Fruit fly (Drosophila melanogaster) S2 (cell line): ENCODE measurements around the gene CG31793.

Experiments used
- CG8478 ChIP-seq: fragments of >200 bp; optimal IDR thresholded peaks from 2 replicates; lab custom pipeline; 2018
- CTCF ChIP-seq, 2 experiments: fragments of >200 bp; optimal IDR thresholded peaks; 2 replicates each; lab custom pipeline; 2018

- TF ChIP-seq CG8478 (lab: Kevin White, UChicago) (no peak), CTCF (optimal IDR thresholded peaks at IDR 0.05; lab: Kevin White, UChicago) (no peak)
These were observed 36.3 kb upstream of the CG31793 start for dm6 chr2L:18966844-18967243.
